Worm (Caenorhabditis elegans): ENCODE measurements around the gene R02D5.8.

DNA sequence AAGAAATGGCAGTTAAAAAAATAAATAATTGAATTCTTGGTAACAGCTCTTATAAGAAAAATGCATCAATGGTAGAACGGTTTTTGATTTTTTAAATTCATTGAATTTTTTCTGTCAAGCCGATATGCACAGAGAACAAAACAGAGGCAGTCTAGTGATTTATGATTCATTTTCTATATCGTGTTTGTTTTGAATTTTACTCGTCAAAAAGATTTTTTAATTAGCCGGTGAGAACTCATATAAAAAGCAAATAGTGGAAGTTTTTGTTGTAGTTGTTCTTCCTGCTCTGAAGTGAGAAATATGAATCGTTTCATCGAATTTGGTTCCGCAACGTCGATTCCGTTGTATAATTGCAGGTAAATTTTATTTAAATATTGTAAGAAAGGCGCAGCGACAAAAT is 40.1 kb upstream of the R02D5.8 start, which contains the start of gene srt-32:
- TF ChIP-seq ref-1 (GFP tag; conservative IDR thresholded peaks at IDR 0.05) (no peak), flt-1 (GFP tag; IDR thresholded peaks at IDR 0.05) (no peak), tab-1 (GFP tag; IDR thresholded peaks at IDR 0.05) (no peak), cog-1 (tag; optimal IDR thresholded peaks at IDR 0.05) (no peak), ztf-23 (GFP tag; IDR thresholded peaks at IDR 0.05) (no peak), med-1 (GFP tag; optimal IDR thresholded peaks at IDR 0.05; ENCODE audit: insufficient read depth) (no peak)
